Worm (Caenorhabditis elegans): ENCODE results near the gene mig-2.

DNA sequence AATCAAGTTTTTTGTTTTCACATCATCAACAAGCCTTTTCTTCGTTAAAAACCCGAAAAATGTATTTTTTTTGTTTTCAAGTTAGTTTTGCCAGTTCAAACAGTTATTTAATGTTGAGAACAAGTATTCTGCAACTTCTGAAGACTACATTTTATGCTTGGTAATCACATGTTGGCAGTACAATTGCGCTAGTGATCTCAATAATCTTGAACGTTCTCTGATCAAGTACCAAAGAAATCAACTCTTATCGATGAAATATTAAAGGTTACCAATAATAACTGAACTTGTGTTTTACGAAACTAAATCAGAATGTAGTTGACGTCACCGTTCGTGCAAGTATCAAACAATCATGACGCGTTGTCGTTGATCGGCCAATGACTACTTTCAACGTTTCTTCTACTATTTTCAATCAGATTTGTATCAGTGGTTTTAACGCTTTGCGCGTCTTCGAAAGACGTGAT is 14.8 kb upstream of the mig-2 start, which contains the start of gene C35C5.8:
- TF ChIP-seq pha-4 (tag; optimal IDR thresholded peaks at IDR 0.05) (no peak), elt-3 (tag; optimal IDR thresholded peaks at IDR 0.05) (no peak), M03D4.4 (tag; optimal IDR thresholded peaks at IDR 0.05) (no peak), unc-62 (GFP tag; optimal IDR thresholded peaks at IDR 0.05) (no peak), ztf-11 (tag; optimal IDR thresholded peaks at IDR 0.05) (no peak), ham-2 (GFP tag; optimal IDR thresholded peaks at IDR 0.05) (no peak), zip-8 (tag; optimal IDR thresholded peaks at IDR 0.05) (no peak), tbx-8 (GFP tag; optimal IDR thresholded peaks at IDR 0.05) (no peak), sptf-1 (tag; optimal IDR thresholded peaks at IDR 0.05) (no peak), unc-39 (tag; optimal IDR thresholded peaks at IDR 0.05) (no peak), nhr-76 (tag; optimal IDR thresholded peaks at IDR 0.05) (no peak), nhr-12 (tag; optimal IDR thresholded peaks at IDR 0.05) (no peak)
